Fruit fly (Drosophila melanogaster): ENCODE data around the gene CG34178.

CG34178 gene

DNA sequence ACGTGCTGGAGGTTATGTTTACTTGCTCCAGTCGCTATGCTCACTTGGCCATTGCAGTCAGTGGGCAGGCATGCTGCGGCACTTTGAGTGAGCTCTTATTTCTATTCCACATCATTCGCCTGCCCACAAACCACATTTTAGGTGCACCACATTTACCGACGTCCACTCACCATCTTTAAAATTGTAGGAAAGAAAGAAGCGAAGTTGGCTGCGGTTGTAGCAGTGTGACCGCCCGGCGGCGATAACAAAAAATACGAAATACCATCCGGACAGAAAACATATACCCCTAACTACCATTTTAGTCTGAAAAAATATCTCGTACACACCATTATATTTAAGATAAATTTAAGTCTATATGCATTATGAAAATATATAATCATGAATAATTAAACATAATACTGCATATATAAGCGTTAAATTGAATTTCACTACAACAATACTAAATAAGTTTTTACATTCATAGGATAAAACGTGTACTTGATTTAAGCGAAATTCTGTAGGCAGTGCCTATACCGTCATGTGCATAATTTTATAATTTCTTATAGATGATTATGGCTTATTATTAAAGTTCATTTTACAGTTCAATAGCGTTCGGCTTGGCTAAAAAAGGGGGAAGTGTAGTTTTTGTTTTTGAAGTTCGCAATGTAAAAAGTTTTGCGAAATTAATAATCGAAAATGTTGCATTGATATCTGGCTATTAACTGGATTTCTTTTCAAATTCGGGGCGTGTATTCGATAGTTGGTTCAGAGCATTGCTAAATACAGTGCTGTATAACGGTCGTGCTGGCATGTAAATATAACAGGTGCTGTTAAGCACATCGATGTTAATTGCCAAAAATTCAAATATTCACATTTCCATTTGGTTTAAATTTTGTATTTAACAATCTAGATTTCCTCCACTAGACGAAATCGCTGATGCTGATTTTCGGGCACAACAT lies 24.7 kb downstream of the CG34178 start, which contains the start of gene RpL27A (continued):
- TF ChIP-seq Bgb (GFP tag; IDR thresholded peaks at IDR 0.05; ENCODE audit: partially characterized antibody) (peak; percentile 58), CG17802 (tag; optimal IDR thresholded peaks at IDR 0.05) (peak; percentile 82), Ssrp (tag; optimal IDR thresholded peaks at IDR 0.05) (peak; percentile 43), pfk (GFP tag; optimal IDR thresholded peaks at IDR 0.05) (peak; percentile 78), CG7556 (GFP tag; optimal IDR thresholded peaks at IDR 0.05) (peak; percentile 69), insv (GFP tag; optimal IDR thresholded peaks at IDR 0.05) (peak in 1 of 2 experiments; percentile 54), CG2875 (GFP tag; optimal IDR thresholded peaks at IDR 0.05) (peak; percentile 84), gfzf (GFP tag; optimal IDR thresholded peaks at IDR 0.05) (peak; percentile 71), nerfin-1 (tag; optimal IDR thresholded peaks at IDR 0.05) (peak; percentile 63), CG3847 (GFP tag; IDR thresholded peaks at IDR 0.05) (peak; percentile 68), ken (GFP tag; IDR thresholded peaks at IDR 0.05) (peak; percentile 84), CG32767 (GFP tag; IDR thresholded peaks at IDR 0.05) (no peak), CG14441 (GFP tag; IDR thresholded peaks at IDR 0.05) (peak; percentile 57), eyg (GFP tag; optimal IDR thresholded peaks at IDR 0.05) (peak; percentile 55), mirr (GFP tag; optimal IDR thresholded peaks at IDR 0.05) (peak; percentile 89), CG32532 (GFP tag; IDR thresholded peaks at IDR 0.05) (peak; percentile 84), CG7987 (GFP tag; optimal IDR thresholded peaks at IDR 0.05) (peak; percentile 96), Hand (GFP tag; optimal IDR thresholded peaks at IDR 0.05) (peak; percentile 69), CG4617 (GFP tag; optimal IDR thresholded peaks at IDR 0.05; ENCODE audit: borderline replicate concordance) (peak; percentile 44), Optix (GFP tag; IDR thresholded peaks at IDR 0.05) (peak; percentile 68), CG15269 (tag; optimal IDR thresholded peaks at IDR 0.05) (peak; percentile 75), ind (GFP tag; optimal IDR thresholded peaks at IDR 0.05) (peak; percentile 32), CG7745 (tag; optimal IDR thresholded peaks at IDR 0.05) (peak; percentile 39), CG31365 (tag; optimal IDR thresholded peaks at IDR 0.05) (peak; percentile 79), CG12071 (GFP tag; optimal IDR thresholded peaks at IDR 0.05) (peak; percentile 91), Ets65A (GFP tag) (peak; percentile 96), CG4424 (GFP tag; optimal IDR thresholded peaks at IDR 0.05) (peak; percentile 69), otp (GFP tag; IDR thresholded peaks at IDR 0.05) (peak; percentile 86), CG12942 (GFP tag; optimal IDR thresholded peaks at IDR 0.05) (peak; percentile 67), hb (GFP tag; IDR thresholded peaks at IDR 0.05; ENCODE audit: partially characterized antibody) (no peak), run (tag; optimal IDR thresholded peaks at IDR 0.05) (peak; percentile 32), Mrtf (GFP tag; IDR thresholded peaks at IDR 0.05) (peak; percentile 43; the same call in 1 of the 3 replicates), Dad (GFP tag; optimal IDR thresholded peaks at IDR 0.05) (peak; percentile 45), B-H1 (GFP tag; IDR thresholded peaks at IDR 0.05) (peak; percentile 71; the same call in 2 of the 3 replicates), NC2β (GFP tag; optimal IDR thresholded peaks at IDR 0.05) (peak; percentile 92), Sox100B (GFP tag; optimal IDR thresholded peaks at IDR 0.05) (peak; percentile 68), CG11247 (GFP tag; IDR thresholded peaks at IDR 0.05) (peak; percentile 81), ac (GFP tag; optimal IDR thresholded peaks at IDR 0.05) (peak; percentile 74), Hr78 (GFP tag; optimal IDR thresholded peaks at IDR 0.05) (peak in 1 of 2 experiments; percentile 10), CG31388 (GFP tag; optimal IDR thresholded peaks at IDR 0.05) (peak; percentile 32), dmrt11E (tag; optimal IDR thresholded peaks at IDR 0.05) (peak; percentile 58), trh (GFP tag; optimal IDR thresholded peaks at IDR 0.05) (peak; percentile 75), CG6272 (GFP tag; IDR thresholded peaks at IDR 0.05) (peak; percentile 54), CG12769 (tag; optimal IDR thresholded peaks at IDR 0.05) (peak; percentile 72), Ptx1 (GFP tag; IDR thresholded peaks at IDR 0.05) (peak; percentile 65), Gug (GFP tag; IDR thresholded peaks at IDR 0.05) (peak; percentile 38; the same call in 2 of the 4 replicates), cg (GFP tag; optimal IDR thresholded peaks at IDR 0.05) (no peak), Chrac-16 (GFP tag; optimal IDR thresholded peaks at IDR 0.05) (peak; percentile 32)
